Fruit fly (Drosophila melanogaster) whole organism, wandering third instar larva: ENCODE data around the gene lwr.

Experiments
- CG9705 ChIP-seq: fragments of 200-800 bp; sonication (Bioruptor generic); optimal IDR thresholded peaks from 2 replicates; lab custom pipeline; 2018; ENCODE audit warnings: missing biosample characterization, mild to moderate bottlenecking, missing genetic modification characterization
- Mio ChIP-seq: sonication (Bioruptor generic); optimal IDR thresholded peaks from 2 replicates; lab custom pipeline; 2016; ENCODE audit warnings: missing biosample characterization, missing genetic modification characterization
- Myc ChIP-seq: fragments of >200 bp; optimal IDR thresholded peaks from 2 replicates; lab custom pipeline; 2017
- fru ChIP-seq: fragments of 200-800 bp; sonication (Bioruptor generic); optimal IDR thresholded peaks from 3 replicates; lab custom pipeline; 2016; ENCODE audit warnings: missing biosample characterization, mild to moderate bottlenecking, missing genetic modification characterization

- no peak for TF ChIP-seq Myc (lab: Kevin White, UChicago)
- TF ChIP-seq fru, result no peak
- TF ChIP-seq Mio (GFP tag; lab: Kevin White, UChicago), result no peak
- TF ChIP-seq CG9705, result no peak
Observed at dm6 chr2L:549637-550036, 7.3 kb upstream of the lwr start.
